Fruit fly (Drosophila melanogaster) whole organism, embryonic: Measurements from ENCODE around the gene T48.

ENCODE experiments used
- BEAF-32 ChIP-seq: fragments of 200-800 bp; sonication (Bioruptor generic); optimal IDR thresholded peaks from 3 replicates; lab custom pipeline; 2017; ENCODE audit warnings: missing biosample characterization, missing genetic modification characterization, mild to moderate bottlenecking, moderate library complexity, missing genetic modification reagents
- CG1024 ChIP-seq: fragments of 200-800 bp; sonication (Bioruptor generic); IDR thresholded peaks from 2 replicates; pipeline ENCODE4 v1.3.6; 2022; ENCODE audit warnings: missing biosample characterization, missing genetic modification characterization
- CG11093 ChIP-seq: fragments of 200-800 bp; sonication (Bioruptor generic); IDR thresholded peaks from 3 replicates; pipeline ENCODE4 v1.3.6; 2022; ENCODE audit warnings: missing biosample characterization, missing genetic modification characterization
- CG12769 ChIP-seq: fragments of 200-800 bp; sonication (Bioruptor generic); optimal IDR thresholded peaks from 2 replicates; lab custom pipeline; 2019; ENCODE audit warnings: missing biosample characterization, mild to moderate bottlenecking, missing genetic modification characterization, moderate library complexity
- CG14965 ChIP-seq: fragments of 200-800 bp; sonication (Bioruptor generic); optimal IDR thresholded peaks from 2 replicates; lab custom pipeline; 2016; ENCODE audit warnings: missing biosample characterization, missing genetic modification characterization, borderline replicate concordance
- CG15269 ChIP-seq: fragments of 200-800 bp; sonication (Bioruptor generic); optimal IDR thresholded peaks from 2 replicates; lab custom pipeline; 2018; ENCODE audit warnings: missing biosample characterization, mild to moderate bottlenecking, missing genetic modification characterization, moderate library complexity
- CG1647 ChIP-seq: fragments of 200-800 bp; sonication (Bioruptor generic); optimal IDR thresholded peaks from 3 replicates; lab custom pipeline; 2016; ENCODE audit warnings: missing biosample characterization, missing genetic modification characterization
- CG16863 ChIP-seq: fragments of 200-800 bp; sonication (Bioruptor generic); optimal IDR thresholded peaks from 3 replicates; lab custom pipeline; 2016; ENCODE audit warnings: missing biosample characterization, missing genetic modification characterization
- CG2199 ChIP-seq: fragments of 200-800 bp; sonication (Bioruptor generic); IDR thresholded peaks from 3 replicates; pipeline ENCODE4 v1.3.6; 2022; ENCODE audit warnings: missing biosample characterization, missing genetic modification characterization
- CG2889 ChIP-seq: fragments of 200-800 bp; sonication (Bioruptor generic); IDR thresholded peaks from 3 replicates; pipeline ENCODE4 v1.3.6; 2022; ENCODE audit warnings: missing biosample characterization, missing genetic modification characterization
- CG32772 ChIP-seq: fragments of 200-800 bp; sonication (Bioruptor generic); IDR thresholded peaks from 2 replicates; pipeline ENCODE4 v1.3.6; 2022; ENCODE audit warnings: missing biosample characterization, missing genetic modification characterization
- CG3995 ChIP-seq: fragments of 200-800 bp; sonication (Bioruptor generic); optimal IDR thresholded peaks from 3 replicates; lab custom pipeline; 2016; ENCODE audit warnings: missing biosample characterization, missing genetic modification characterization
- CG4282 ChIP-seq: fragments of 200-800 bp; sonication (Bioruptor generic); optimal IDR thresholded peaks from 2 replicates; lab custom pipeline; 2016; ENCODE audit warnings: missing biosample characterization, missing genetic modification characterization
- CG8478 ChIP-seq: fragments of >200 bp; optimal IDR thresholded peaks from 2 replicates; lab custom pipeline; 2018
- Dad ChIP-seq: fragments of 200-800 bp; sonication (Bioruptor generic); optimal IDR thresholded peaks from 3 replicates; lab custom pipeline; 2016; ENCODE audit warnings: missing biosample characterization, missing genetic modification characterization
- Dref ChIP-seq: fragments of 200-800 bp; sonication (Bioruptor generic); IDR thresholded peaks from 2 replicates; pipeline ENCODE4 v1.3.6; 2022; ENCODE audit warnings: missing biosample characterization, missing genetic modification characterization
- E2f2 ChIP-seq: fragments of 200-800 bp; sonication (Bioruptor generic); IDR thresholded peaks from 2 replicates; pipeline ENCODE4 v1.3.6; 2022; ENCODE audit warnings: missing biosample characterization, missing genetic modification characterization
- Elba2 ChIP-seq: fragments of 200-800 bp; sonication (Bioruptor generic); optimal IDR thresholded peaks from 3 replicates; lab custom pipeline; 2016; ENCODE audit warnings: missing biosample characterization, missing genetic modification characterization
- Hr78 ChIP-seq, 2 experiments: fragments of 200-800 bp in 1 of 2; fragments of >200 bp in 1 of 2; sonication (Bioruptor generic) in 1 of 2; optimal IDR thresholded peaks; 2 replicates each; lab custom pipeline; 2017 to 2019; ENCODE audit warnings: missing biosample characterization in 2 of 2, missing genetic modification characterization in 2 of 2, mild to moderate bottlenecking in 1 of 2, moderate library complexity in 1 of 2
- Med ChIP-seq: fragments of 200-800 bp; sonication (Bioruptor generic); peaks from one replicate; lab custom pipeline; 2016; ENCODE audit warnings: missing biosample characterization, missing genetic modification characterization, mild to moderate bottlenecking, inconsistent platforms, moderate library complexity
- NC2β ChIP-seq: fragments of 200-800 bp; sonication (Bioruptor generic); optimal IDR thresholded peaks from 2 replicates; lab custom pipeline; 2016; ENCODE audit warnings: missing biosample characterization, missing genetic modification characterization
- Nf-YA ChIP-seq: fragments of 200-800 bp; sonication (Bioruptor generic); IDR thresholded peaks from 2 replicates; pipeline ENCODE4 v1.3.6; 2022; ENCODE audit warnings: missing biosample characterization, missing genetic modification characterization
- PHDP ChIP-seq: fragments of 200-800 bp; sonication (Bioruptor generic); optimal IDR thresholded peaks from 3 replicates; lab custom pipeline; 2018; ENCODE audit warnings: missing biosample characterization, mild to moderate bottlenecking, missing genetic modification characterization, moderate library complexity
- Ravus ChIP-seq: fragments of 200-800 bp; sonication (Bioruptor generic); IDR thresholded peaks from 2 replicates; pipeline ENCODE4 v1.3.6; 2022; ENCODE audit warnings: missing biosample characterization, missing genetic modification characterization
- Six4 ChIP-seq: fragments of 200-800 bp; sonication (Bioruptor generic); optimal IDR thresholded peaks from 2 replicates; lab custom pipeline; 2016; ENCODE audit warnings: missing biosample characterization, missing genetic modification characterization
- Sox100B ChIP-seq: fragments of 200-800 bp; sonication (Bioruptor generic); optimal IDR thresholded peaks from 3 replicates; lab custom pipeline; 2018; ENCODE audit warnings: missing biosample characterization, mild to moderate bottlenecking, missing genetic modification characterization
- Tbp ChIP-seq: fragments of >200 bp; optimal IDR thresholded peaks from 2 replicates; lab custom pipeline; 2018; ENCODE audit warnings: missing biosample characterization, missing genetic modification characterization
- Trl ChIP-seq, 3 experiments: fragments of >200 bp in 2 of 3; fragments of 200-800 bp in 1 of 3; sonication (Bioruptor generic) in 1 of 3; optimal IDR thresholded peaks; 2 replicates in 1 of 3; 3 replicates in 2 of 3; lab custom pipeline; 2016 to 2017; ENCODE audit warnings: missing biosample characterization in 1 of 3, missing genetic modification characterization in 1 of 3
- YL-1 ChIP-seq: fragments of 200-800 bp; sonication (Bioruptor generic); optimal IDR thresholded peaks from 3 replicates; lab custom pipeline; 2017; ENCODE audit warnings: missing biosample characterization, mild to moderate bottlenecking, missing genetic modification characterization
- ap ChIP-seq: fragments of 200-800 bp; sonication (Bioruptor generic); IDR thresholded peaks from 2 replicates; pipeline ENCODE4 v1.3.6; 2022; ENCODE audit warnings: missing biosample characterization, missing genetic modification characterization
- cas ChIP-seq: fragments of 200-800 bp; sonication (Bioruptor generic); IDR thresholded peaks from 2 replicates; pipeline ENCODE4 v1.3.6; 2022; ENCODE audit warnings: missing biosample characterization, missing genetic modification characterization
- ind ChIP-seq: fragments of 200-800 bp; sonication (Bioruptor generic); optimal IDR thresholded peaks from 3 replicates; lab custom pipeline; 2016; ENCODE audit warnings: missing biosample characterization, missing genetic modification characterization
- pros ChIP-seq: fragments of 200-800 bp; sonication (Bioruptor generic); optimal IDR thresholded peaks from 3 replicates; lab custom pipeline; 2019; ENCODE audit warnings: missing biosample characterization, mild to moderate bottlenecking, missing genetic modification characterization, moderate library complexity
- ranshi ChIP-seq: fragments of 200-800 bp; sonication (Bioruptor generic); IDR thresholded peaks from 2 replicates; pipeline ENCODE4 v1.3.6; 2022; ENCODE audit warnings: missing biosample characterization, missing genetic modification characterization
- sim ChIP-seq: fragments of 200-800 bp; sonication (Bioruptor generic); IDR thresholded peaks from 2 replicates; pipeline ENCODE4 v1.3.6; 2022; ENCODE audit warnings: missing biosample characterization, missing genetic modification characterization
- sqz ChIP-seq: fragments of 200-800 bp; sonication (Bioruptor generic); optimal IDR thresholded peaks from 3 replicates; lab custom pipeline; 2018; ENCODE audit warnings: missing biosample characterization, mild to moderate bottlenecking, missing genetic modification characterization
- stwl ChIP-seq: fragments of 200-800 bp; sonication (Bioruptor generic); optimal IDR thresholded peaks from 3 replicates; lab custom pipeline; 2018; ENCODE audit warnings: missing biosample characterization, mild to moderate bottlenecking, missing genetic modification characterization, moderate library complexity
- trem ChIP-seq: fragments of 200-800 bp; optimal IDR thresholded peaks from 3 replicates; lab custom pipeline; 2019; ENCODE audit warnings: missing biosample characterization, mild to moderate bottlenecking, missing genetic modification characterization, moderate library complexity

The T48 gene

DNA sequence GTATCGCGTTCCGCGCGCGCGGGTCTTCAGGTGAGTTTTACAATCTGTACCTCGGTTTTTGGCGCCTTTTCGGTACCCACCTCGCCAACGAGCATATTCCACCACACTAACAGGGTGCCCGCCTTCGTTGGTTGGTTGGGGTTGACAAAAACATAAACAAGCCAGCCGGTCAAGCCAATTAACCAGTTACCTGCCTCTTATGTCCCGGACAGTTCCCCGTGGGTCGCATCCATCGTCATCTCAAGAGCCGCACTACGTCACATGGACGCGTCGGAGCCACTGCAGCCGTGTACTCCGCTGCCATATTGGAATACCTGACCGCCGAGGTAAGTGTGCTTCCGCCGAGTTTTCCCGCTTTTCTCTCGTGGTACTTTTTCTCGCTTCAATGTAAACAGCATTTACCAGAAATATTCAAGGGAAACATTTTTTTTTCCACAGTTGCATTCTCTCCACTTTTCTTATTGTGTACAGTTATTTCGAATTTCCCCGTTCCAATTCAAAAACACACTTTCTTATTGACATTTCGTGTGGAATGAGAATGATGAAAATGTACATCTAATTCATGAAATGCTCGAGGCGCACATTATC is 14.0 kb upstream of the T48 start (continued):
- no peak for TF ChIP-seq Tbp (GFP tag; lab: Kevin White, UChicago)
- TF ChIP-seq ap (GFP tag; lab: Robert Waterston, UW) = 0 out of 2 replicates have a peak, but pooled peaks have one; percentile 10
- no peak for TF ChIP-seq BEAF-32
- TF ChIP-seq Ravus (GFP tag; lab: Robert Waterston, UW) = no peak
- TF ChIP-seq CG2889 (GFP tag; lab: Robert Waterston, UW) = no peak
- TF ChIP-seq CG12769 (tag; lab: Kevin White, UChicago) = no peak
- TF ChIP-seq Trl (optimal IDR thresholded peaks at IDR 0.05; lab: Kevin White, UChicago) = no peak
- TF ChIP-seq Trl (GFP tag; optimal IDR thresholded peaks at IDR 0.05; lab: Kevin White, UChicago) = no peak
- TF ChIP-seq sqz (GFP tag; lab: Kevin White, UChicago) = no peak
- no peak for TF ChIP-seq trem (tag; lab: Kevin White, UChicago)
- TF ChIP-seq PHDP (tag; lab: Kevin White, UChicago) = no peak
- no peak for TF ChIP-seq Sox100B
- TF ChIP-seq Nf-YA (GFP tag; lab: Robert Waterston, UW) = no peak
- TF ChIP-seq CG1647 (GFP tag; lab: Kevin White, UChicago) = no peak
- no peak for TF ChIP-seq CG14965
- TF ChIP-seq YL-1 (GFP tag; lab: Kevin White, UChicago) = no peak
- no peak for TF ChIP-seq CG3995 (GFP tag; lab: Kevin White, UChicago)
- TF ChIP-seq CG15269 (tag; lab: Kevin White, UChicago) = no peak
- no peak for TF ChIP-seq CG1024 (GFP tag; lab: Robert Waterston, UW)
- no peak for TF ChIP-seq NC2β (GFP tag; lab: Kevin White, UChicago)
- no peak for TF ChIP-seq Six4 (GFP tag; lab: Kevin White, UChicago)
- no peak for TF ChIP-seq CG32772 (GFP tag; lab: Robert Waterston, UW)
- TF ChIP-seq E2f2 (GFP tag; lab: Robert Waterston, UW) = peak; percentile 61
- no peak for TF ChIP-seq ind (GFP tag; lab: Kevin White, UChicago)
- no peak for TF ChIP-seq CG16863 (GFP tag; lab: Kevin White, UChicago)

DNA sequence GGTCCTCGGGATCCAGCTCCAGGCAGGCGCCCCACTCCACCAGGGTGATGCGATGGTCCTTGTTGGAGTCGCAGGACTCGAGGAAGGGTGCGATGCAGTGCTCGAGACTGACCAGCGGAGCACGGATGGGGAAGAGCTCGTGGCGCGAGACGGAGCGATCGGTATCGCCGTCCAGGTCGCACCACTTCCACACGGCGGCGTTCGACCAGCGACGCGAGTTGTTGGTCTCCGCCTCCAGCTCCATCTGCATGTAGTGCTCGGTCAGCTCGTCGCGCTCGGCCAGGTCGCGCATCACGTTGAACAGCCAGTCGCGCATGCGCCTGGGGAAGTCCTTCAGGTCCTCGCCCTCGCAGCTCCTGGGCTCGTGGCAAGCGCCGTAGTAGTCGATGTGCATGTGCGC is 12.1 kb upstream of the T48 start:
- TF ChIP-seq CG2199 (GFP tag; lab: Robert Waterston, UW) = 0 out of 3 replicates have a peak, but pooled peaks have one; percentile 53
- TF ChIP-seq Dref = 0 out of 2 replicates have a peak, but pooled peaks have one; percentile 19
- peak; percentile 5; the same call in 1 of the 2 replicates for TF ChIP-seq cas
- no peak for TF ChIP-seq Elba2 (GFP tag; lab: Kevin White, UChicago)
- TF ChIP-seq stwl = no peak
- TF ChIP-seq ranshi (GFP tag; lab: Robert Waterston, UW) = 0 out of 2 replicates have a peak, but pooled peaks have one; percentile 12
- TF ChIP-seq CG11093 (GFP tag; lab: Robert Waterston, UW) = 0 out of 3 replicates have a peak, but pooled peaks have one; percentile 16
- TF ChIP-seq CG4282 = no peak
- no peak for TF ChIP-seq Dad (GFP tag; lab: Kevin White, UChicago)
- peak; percentile 43 for TF ChIP-seq Med (GFP tag; lab: Kevin White, UChicago)
- TF ChIP-seq CG8478 (lab: Kevin White, UChicago) = peak; percentile 81
- TF ChIP-seq, all 482 proteins: peak for 7

DNA sequence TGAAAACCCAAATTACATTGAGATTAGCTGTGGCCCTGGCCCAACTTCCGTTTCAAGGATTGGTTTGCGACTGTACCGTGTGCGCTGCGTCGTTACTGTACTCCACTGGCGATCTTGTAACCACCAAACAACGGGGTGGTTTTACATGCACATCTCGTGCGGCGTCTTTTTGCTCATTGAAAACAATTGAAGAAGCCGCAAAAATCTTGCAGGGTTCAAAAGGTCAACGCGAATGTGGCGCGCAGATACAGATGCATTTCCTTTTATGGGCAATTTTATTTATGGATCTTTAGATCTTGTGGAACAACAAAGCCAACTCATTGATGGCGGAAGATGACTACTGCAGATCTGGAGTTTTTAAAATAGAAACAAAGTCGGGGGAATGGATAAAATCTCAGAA is 11.0 kb upstream of the T48 start:
- TF ChIP-seq Hr78 (GFP tag; optimal IDR thresholded peaks at IDR 0.05; lab: Kevin White, UChicago) (peak in 1 of 2 experiments; percentile 27), sim (GFP tag; lab: Robert Waterston, UW) (no peak), pros (GFP tag; lab: Kevin White, UChicago) (peak; percentile 95)
